Fruit fly (Drosophila melanogaster): ENCODE results near the gene Sms.

The Sms gene

dm6 chr3L:12222945-12223634, 54.0 kb downstream of the Sms start (continued):
- no peak for TF ChIP-seq CG14667 (GFP tag; IDR thresholded peaks at IDR 0.05)
- peak; percentile 55; the same call in 1 of the 2 replicates for TF ChIP-seq vvl (GFP tag; IDR thresholded peaks at IDR 0.05)
- no peak for TF ChIP-seq fd102C (GFP tag; optimal IDR thresholded peaks at IDR 0.05)
- peak; percentile 20; the same call in 1 of the 2 replicates for TF ChIP-seq Bgb (GFP tag; IDR thresholded peaks at IDR 0.05; ENCODE audit: partially characterized antibody)
- no peak for TF ChIP-seq grn (GFP tag; optimal IDR thresholded peaks at IDR 0.05)
- TF ChIP-seq CG2120 (GFP tag; optimal IDR thresholded peaks at IDR 0.05), result peak; percentile 7
- peak; percentile 31 for TF ChIP-seq CG1233 (GFP tag; optimal IDR thresholded peaks at IDR 0.05)
- TF ChIP-seq H2.0 (GFP tag; IDR thresholded peaks at IDR 0.05), result peak; percentile 35; the same call in 1 of the 2 replicates
- TF ChIP-seq CG11456 (GFP tag; IDR thresholded peaks at IDR 0.05), result no peak
- peak; percentile 52 for TF ChIP-seq CG6689 (GFP tag; IDR thresholded peaks at IDR 0.05)
- no peak for TF ChIP-seq CG1603 (tag; optimal IDR thresholded peaks at IDR 0.05)
- TF ChIP-seq crc (GFP tag; optimal IDR thresholded peaks at IDR 0.05), result no peak
- peak; percentile 60; the same call in 2 of the 3 replicates for TF ChIP-seq row (GFP tag; IDR thresholded peaks at IDR 0.05)
- TF ChIP-seq B-H2 (GFP tag; optimal IDR thresholded peaks at IDR 0.05), result no peak
- TF ChIP-seq CG7928 (GFP tag; optimal IDR thresholded peaks at IDR 0.05), result no peak
- no peak for TF ChIP-seq CkIIα-i1 (GFP tag; IDR thresholded peaks at IDR 0.05)
- TF ChIP-seq Nf-YB (GFP tag; optimal IDR thresholded peaks at IDR 0.05), result no peak
- TF ChIP-seq sug (tag; optimal IDR thresholded peaks at IDR 0.05), result peak; percentile 12
- no peak for TF ChIP-seq bbx (GFP tag; IDR thresholded peaks at IDR 0.05; ENCODE audit: partially characterized antibody)
- TF ChIP-seq CG5953 (GFP tag; IDR thresholded peaks at IDR 0.05), result no peak
- TF ChIP-seq trh (GFP tag; optimal IDR thresholded peaks at IDR 0.05), result no peak
- peak; percentile 42; the same call in 1 of the 2 replicates for TF ChIP-seq Ada2b (GFP tag; IDR thresholded peaks at IDR 0.05)
- no peak for TF ChIP-seq CG2129 (GFP tag; IDR thresholded peaks at IDR 0.05; ENCODE audit: partially characterized antibody)
- TF ChIP-seq maf-S (GFP tag; optimal IDR thresholded peaks at IDR 0.05), result no peak
- no peak for TF ChIP-seq CG11695 (GFP tag; IDR thresholded peaks at IDR 0.05)
- peak; percentile 59 for TF ChIP-seq CG13424 (tag; optimal IDR thresholded peaks at IDR 0.05)
- TF ChIP-seq Atf6 (GFP tag; IDR thresholded peaks at IDR 0.05), result peak; percentile 53; the same call in 1 of the 2 replicates
- TF ChIP-seq CG17612 (GFP tag; IDR thresholded peaks at IDR 0.05), result no peak
- no peak for TF ChIP-seq kay (GFP tag; optimal IDR thresholded peaks at IDR 0.05)
- TF ChIP-seq sens (GFP tag), result peak; percentile 19
- TF ChIP-seq Aef1 (GFP tag; IDR thresholded peaks at IDR 0.05), result no peak; the same call in 2 of the 3 replicates
- peak; percentile 89 for TF ChIP-seq crol (GFP tag; IDR thresholded peaks at IDR 0.05)
- peak; percentile 64 for TF ChIP-seq CG7839 (tag; optimal IDR thresholded peaks at IDR 0.05)
- no peak for TF ChIP-seq Eip74EF (GFP tag; optimal IDR thresholded peaks at IDR 0.05)
- TF ChIP-seq gem (tag; optimal IDR thresholded peaks at IDR 0.05), result peak; percentile 65
- peak; percentile 17 for TF ChIP-seq MTF-1 (GFP tag; optimal IDR thresholded peaks at IDR 0.05; ENCODE audit: borderline replicate concordance)
- TF ChIP-seq rib (GFP tag; IDR thresholded peaks at IDR 0.05), result no peak
- no peak for TF ChIP-seq Dref (GFP tag; IDR thresholded peaks at IDR 0.05)
- TF ChIP-seq CG1529 (GFP tag; optimal IDR thresholded peaks at IDR 0.05), result no peak
- TF ChIP-seq BtbVII (GFP tag; optimal IDR thresholded peaks at IDR 0.05), result peak; percentile 7
- TF ChIP-seq caup (GFP tag; optimal IDR thresholded peaks at IDR 0.05; ENCODE audit: severe bottlenecking), result peak; percentile 12
- peak; percentile 65 for TF ChIP-seq Ptx1 (GFP tag; IDR thresholded peaks at IDR 0.05)
- TF ChIP-seq yki (optimal IDR thresholded peaks at IDR 0.05), result no peak
- peak; percentile 2 for TF ChIP-seq CG4424 (GFP tag; optimal IDR thresholded peaks at IDR 0.05)
- TF ChIP-seq gcm (GFP tag; optimal IDR thresholded peaks at IDR 0.05), result no peak
- peak; percentile 46 for TF ChIP-seq CG10366 (GFP tag; IDR thresholded peaks at IDR 0.05)
- TF ChIP-seq ase (GFP tag; IDR thresholded peaks at IDR 0.05), result peak; percentile 41; the same call in 1 of the 3 replicates
- TF ChIP-seq Hand (GFP tag; optimal IDR thresholded peaks at IDR 0.05), result no peak
- TF ChIP-seq Spps (tag; optimal IDR thresholded peaks at IDR 0.05), result peak; percentile 9
- TF ChIP-seq ato (GFP tag; IDR thresholded peaks at IDR 0.05; ENCODE audit: partially characterized antibody), result no peak

All from whole organism, embryonic.